Worm (Caenorhabditis elegans) whole organism, midembryonic: ENCODE results near the gene oac-11.

Source experiments
- cog-1 ChIP-seq: sonication (generic microtip); optimal IDR thresholded peaks from 2 replicates; lab custom pipeline; 2016; ENCODE audit warnings: missing genetic modification characterization, missing compliant biosample characterization
- flt-1 ChIP-seq: fragments of 200-800 bp; sonication (Bioruptor generic); IDR thresholded peaks from 2 replicates; pipeline ENCODE4 v1.3.6; 2022; ENCODE audit warnings: missing genetic modification characterization, missing compliant biosample characterization
- klf-2 ChIP-seq: fragments of 200-800 bp; sonication (Bioruptor generic); conservative IDR thresholded peaks from 2 replicates; pipeline ENCODE4 v1.3.6; 2022; ENCODE audit warnings: missing genetic modification reagents, missing genetic modification characterization, missing compliant biosample characterization
- med-1 ChIP-seq: sonication (generic microtip); optimal IDR thresholded peaks from 2 replicates; lab custom pipeline; 2017; ENCODE audit warnings: missing genetic modification characterization, mild to moderate bottlenecking, missing compliant biosample characterization, antibody characterized with exemption, missing genetic modification reagents; ENCODE audit not compliant: insufficient read depth
- ref-1 ChIP-seq: fragments of 200-800 bp; sonication (Bioruptor generic); conservative IDR thresholded peaks from 2 replicates; pipeline ENCODE4 v1.3.6; 2022; ENCODE audit warnings: missing genetic modification reagents, missing genetic modification characterization, missing compliant biosample characterization
- tab-1 ChIP-seq: fragments of 200-800 bp; sonication (Bioruptor generic); IDR thresholded peaks from 2 replicates; pipeline ENCODE4 v1.3.6; 2022; ENCODE audit warnings: missing genetic modification characterization, missing compliant biosample characterization
- ztf-23 ChIP-seq: fragments of 200-800 bp; sonication (Bioruptor generic); IDR thresholded peaks from 2 replicates; pipeline ENCODE4 v1.3.6; 2022; ENCODE audit warnings: missing genetic modification reagents, missing genetic modification characterization, missing compliant biosample characterization
- ztf-29 ChIP-seq: fragments of 200-800 bp; sonication (Bioruptor generic); IDR thresholded peaks from 2 replicates; pipeline ENCODE4 v1.3.6; 2022; ENCODE audit warnings: missing genetic modification reagents, missing genetic modification characterization, missing compliant biosample characterization

- TF ChIP-seq ref-1 (GFP tag; lab: Robert Waterston, UW) (no peak), flt-1 (GFP tag; lab: Robert Waterston, UW) (no peak), tab-1 (no peak), med-1 (GFP tag; lab: Kevin White, UChicago) (no peak), ztf-23 (GFP tag; lab: Robert Waterston, UW) (no peak), cog-1 (tag; lab: Kevin White, UChicago) (no peak), ztf-29 (GFP tag; lab: Robert Waterston, UW) (no peak), klf-2 (GFP tag; lab: Robert Waterston, UW) (no peak)
Observed at ce11 chrII:3823855-3824254, 36.9 kb downstream of the oac-11 start, which contains the start of gene skr-15.
